Worm (Caenorhabditis elegans): ENCODE data around the gene lpr-5.

- TF ChIP-seq lsy-2 (tag; optimal IDR thresholded peaks at IDR 0.05) (no peak), nhr-77 (tag; optimal IDR thresholded peaks at IDR 0.05) (no peak), dpl-1 (GFP tag; optimal IDR thresholded peaks at IDR 0.05) (no peak), ztf-11 (tag; optimal IDR thresholded peaks at IDR 0.05) (no peak), ama-1 (optimal IDR thresholded peaks at IDR 0.05) (no peak), nhr-12 (tag; optimal IDR thresholded peaks at IDR 0.05) (no peak), rnt-1 (tag; optimal IDR thresholded peaks at IDR 0.05) (no peak), lin-15B (tag; optimal IDR thresholded peaks at IDR 0.05) (no peak), skn-1 (tag; optimal IDR thresholded peaks at IDR 0.05) (no peak), lin-39 (tag; optimal IDR thresholded peaks at IDR 0.05) (no peak), sup-37 (GFP tag; optimal IDR thresholded peaks at IDR 0.05) (no peak), nhr-11 (tag; optimal IDR thresholded peaks at IDR 0.05) (no peak), aly-2 (tag; optimal IDR thresholded peaks at IDR 0.05) (no peak), egl-27 (tag; optimal IDR thresholded peaks at IDR 0.05) (no peak)
These were observed 41.2 kb downstream of the lpr-5 start for ce11 chrX:11103173-11103572.
